Fruit fly (Drosophila melanogaster) whole organism, larva: ENCODE data around the gene Est-P.

ENCODE experiments used
- noc ChIP-seq: fragments of 200-800 bp; sonication (Bioruptor generic); optimal IDR thresholded peaks from 3 replicates; lab custom pipeline; 2019; ENCODE audit warnings: missing biosample characterization, mild to moderate bottlenecking, missing genetic modification characterization, moderate library complexity

Gene Est-P

DNA sequence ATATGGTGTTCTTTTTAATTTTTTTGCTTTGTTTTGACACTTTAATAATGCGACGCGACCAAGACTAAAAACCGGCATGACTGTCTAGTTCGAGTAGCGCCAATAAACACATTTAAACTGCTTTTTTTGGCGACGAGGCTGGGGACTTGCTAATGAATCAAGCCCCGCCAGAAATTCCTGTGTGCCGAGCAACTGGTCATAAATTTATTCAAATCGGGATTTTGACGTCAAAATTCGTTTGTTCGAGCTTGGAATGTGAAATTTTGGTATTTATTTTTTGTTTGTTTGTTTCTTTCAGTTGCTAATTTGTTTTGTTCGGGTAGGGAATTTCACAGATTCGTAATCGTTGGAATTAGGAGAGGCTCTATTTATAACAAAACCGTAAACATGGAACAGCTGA is 12.4 kb downstream of the Est-P start:
- no peak for TF ChIP-seq noc

DNA sequence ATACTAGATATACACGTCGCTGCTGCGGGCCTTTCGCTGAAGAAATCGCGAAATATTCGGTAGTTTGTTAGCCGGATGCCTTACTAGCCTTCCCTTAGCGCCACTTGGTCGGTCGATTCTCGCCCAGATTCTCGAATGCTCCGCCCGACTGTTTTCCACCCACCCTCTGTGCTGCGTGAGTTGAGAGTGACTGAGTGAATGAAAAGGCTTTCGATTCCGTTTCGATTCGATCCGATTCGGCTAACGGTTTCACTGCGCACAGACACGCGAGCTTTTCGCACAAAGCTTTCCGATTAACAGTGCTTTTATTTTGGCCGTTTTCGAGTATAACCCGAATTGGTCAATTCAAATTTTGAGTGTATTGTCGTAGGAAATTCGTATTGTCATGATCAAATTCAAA is 13.2 kb downstream of the Est-P start, which contains the start of gene Ak1:
Gene Ak1 (minus strand): TSS at position 347 of the 400 bp plus-strand sequence.
- TF ChIP-seq noc: no peak

dm6 chr3L:12205848-12206247 is 15.3 kb downstream of the Est-P start, which contains the start of gene Tsen54:
Gene Tsen54 (minus strand): TSS chr3L:12206022.
- no peak for TF ChIP-seq noc

- no peak for TF ChIP-seq noc
Observed at dm6 chr3L:12222945-12223634, 32.6 kb downstream of the Est-P start.

- TF ChIP-seq noc: no peak
Observed at dm6 chr3L:12223635-12224016, 33.1 kb downstream of the Est-P start.

- TF ChIP-seq noc: no peak
Observed at dm6 chr3L:12227219-12227618, 36.7 kb downstream of the Est-P start.
